Worm (Caenorhabditis elegans): Measurements from ENCODE around the gene K07E3.1.

DNA sequence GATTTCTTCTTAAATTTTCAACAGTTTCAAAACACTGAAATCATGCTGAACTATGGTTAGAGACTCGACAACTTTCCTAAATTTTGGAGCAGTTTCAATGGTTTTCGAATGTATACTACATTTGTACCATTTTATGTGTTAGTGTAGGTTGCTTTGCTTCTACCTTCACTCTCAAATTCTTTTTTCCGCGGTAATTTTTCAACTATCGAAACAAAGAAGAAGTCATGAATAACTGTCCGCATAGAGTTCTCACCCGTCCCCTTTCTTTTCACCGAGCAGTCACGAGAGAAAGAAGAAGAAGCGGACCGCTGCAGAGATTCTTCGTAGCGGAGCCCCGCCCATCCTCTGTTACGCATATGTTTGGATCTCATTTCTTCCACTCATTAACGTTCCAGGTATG is 5.9 kb downstream of the K07E3.1 start, which contains the start of gene hlh-8:
- TF ChIP-seq nhr-76 (tag; optimal IDR thresholded peaks at IDR 0.05) (no peak), egl-27 (tag; optimal IDR thresholded peaks at IDR 0.05) (no peak), nhr-25 (tag; optimal IDR thresholded peaks at IDR 0.05) (no peak), nhr-237 (tag; optimal IDR thresholded peaks at IDR 0.05) (no peak), nhr-77 (tag; optimal IDR thresholded peaks at IDR 0.05) (no peak), nhr-23 (tag; optimal IDR thresholded peaks at IDR 0.05) (no peak)
